Fruit fly (Drosophila melanogaster): ENCODE measurements around the gene cindr.

dm6 chr3R:30801463-30801862, 7.0 kb upstream of the cindr start:
- no peak for TF ChIP-seq tj (GFP tag; optimal IDR thresholded peaks at IDR 0.05)
- no peak for TF ChIP-seq toe (GFP tag; optimal IDR thresholded peaks at IDR 0.05)
- TF ChIP-seq Hr96 (GFP tag; optimal IDR thresholded peaks at IDR 0.05): no peak
- no peak for TF ChIP-seq Mnt (GFP tag; optimal IDR thresholded peaks at IDR 0.05)
- no peak for TF ChIP-seq CG11617 (GFP tag; optimal IDR thresholded peaks at IDR 0.05)
- TF ChIP-seq CG33017 (tag; optimal IDR thresholded peaks at IDR 0.05): no peak
- TF ChIP-seq CG5204 (GFP tag; optimal IDR thresholded peaks at IDR 0.05): no peak
- TF ChIP-seq kay (GFP tag; ENCODE audit: borderline replicate concordance): no peak

Measured in whole organism, adult.